Fruit fly (Drosophila melanogaster) whole organism, wandering third instar larva: ENCODE results near the gene lute.

Experiments
- HLH106 ChIP-seq: fragments of 200-800 bp; optimal IDR thresholded peaks from 3 replicates; lab custom pipeline; 2019; ENCODE audit warnings: missing biosample characterization, mild to moderate bottlenecking, missing genetic modification characterization, moderate library complexity
- Hr83 ChIP-seq: fragments of 200-300 bp; sonication (Bioruptor generic); optimal IDR thresholded peaks from 2 replicates; lab custom pipeline; 2016; ENCODE audit warnings: missing biosample characterization, mild to moderate bottlenecking, missing genetic modification characterization, moderate library complexity; ENCODE audit not compliant: poor library complexity, severe bottlenecking
- Myc ChIP-seq: fragments of >200 bp; optimal IDR thresholded peaks from 2 replicates; lab custom pipeline; 2017
- N ChIP-seq: fragments of >200 bp; optimal IDR thresholded peaks from 2 replicates; lab custom pipeline; 2018; ENCODE audit warnings: missing biosample characterization, missing external identifiers, missing genetic modification characterization
- OdsH ChIP-seq: fragments of 200-800 bp; sonication (Bioruptor generic); optimal IDR thresholded peaks from 2 replicates; lab custom pipeline; 2016; ENCODE audit warnings: missing biosample characterization, mild to moderate bottlenecking, missing genetic modification characterization
- dsf ChIP-seq: sonication (Bioruptor generic); optimal IDR thresholded peaks from 2 replicates; lab custom pipeline; 2016; ENCODE audit warnings: missing biosample characterization, missing genetic modification characterization, borderline replicate concordance
- h ChIP-seq: fragments of 200-800 bp; sonication (Bioruptor generic); optimal IDR thresholded peaks from 3 replicates; lab custom pipeline; 2016; ENCODE audit warnings: missing biosample characterization, mild to moderate bottlenecking, missing genetic modification characterization

dm6 chr3R:17400675-17401118 lies 21.0 kb downstream of the lute start:
- TF ChIP-seq dsf (GFP tag; lab: Kevin White, UChicago), result no peak
- TF ChIP-seq Myc (lab: Kevin White, UChicago), result no peak
- TF ChIP-seq HLH106 (tag; lab: Kevin White, UChicago), result peak; percentile 71
- no peak for TF ChIP-seq Hr83 (GFP tag; lab: Kevin White, UChicago)
- peak; percentile 56 for TF ChIP-seq OdsH (GFP tag; lab: Kevin White, UChicago)
- no peak for TF ChIP-seq N (GFP tag; lab: Kevin White, UChicago)
- TF ChIP-seq h, result peak; percentile 76
